Worm (Caenorhabditis elegans) whole organism, midembryonic: ENCODE results near the gene mpz-6.

Source experiments
- T22C8.4 ChIP-seq: fragments of 200-800 bp; sonication (Bioruptor generic); IDR thresholded peaks from 2 replicates; pipeline ENCODE4 v1.3.6; 2022; ENCODE audit warnings: missing genetic modification characterization, missing compliant biosample characterization
- cog-1 ChIP-seq: sonication (generic microtip); optimal IDR thresholded peaks from 2 replicates; lab custom pipeline; 2016; ENCODE audit warnings: missing genetic modification characterization, missing compliant biosample characterization
- flt-1 ChIP-seq: fragments of 200-800 bp; sonication (Bioruptor generic); IDR thresholded peaks from 2 replicates; pipeline ENCODE4 v1.3.6; 2022; ENCODE audit warnings: missing genetic modification characterization, missing compliant biosample characterization
- klf-2 ChIP-seq: fragments of 200-800 bp; sonication (Bioruptor generic); conservative IDR thresholded peaks from 2 replicates; pipeline ENCODE4 v1.3.6; 2022; ENCODE audit warnings: missing genetic modification reagents, missing genetic modification characterization, missing compliant biosample characterization
- tab-1 ChIP-seq: fragments of 200-800 bp; sonication (Bioruptor generic); IDR thresholded peaks from 2 replicates; pipeline ENCODE4 v1.3.6; 2022; ENCODE audit warnings: missing genetic modification characterization, missing compliant biosample characterization

- TF ChIP-seq cog-1 (no peak), flt-1 (GFP tag; lab: Robert Waterston, UW) (no peak), tab-1 (GFP tag; lab: Robert Waterston, UW) (no peak), klf-2 (no peak), T22C8.4 (no peak)
Observed at ce11 chrII:9385241-9385640, 21.7 kb downstream of the mpz-6 start, which contains the start of gene C06C3.7.
